Fruit fly (Drosophila melanogaster) whole organism, embryonic: ENCODE results near the gene SelT.
A peak's percentile ranks its signal among the peaks of the same experiment; 100 is the strongest.

Source experiments
- Adf1 ChIP-seq: fragments of 200-800 bp; sonication (Bioruptor generic); IDR thresholded peaks from 2 replicates; pipeline ENCODE4 v1.3.6; 2022; ENCODE audit warnings: missing biosample characterization, missing genetic modification characterization
- Atf6 ChIP-seq: fragments of 200-800 bp; sonication (Bioruptor generic); IDR thresholded peaks from 2 replicates; pipeline ENCODE4 v1.3.6; 2022; ENCODE audit warnings: missing biosample characterization, missing genetic modification characterization
- Awh ChIP-seq: fragments of 200-800 bp; sonication (Bioruptor generic); IDR thresholded peaks from 2 replicates; pipeline ENCODE4, ENCODE4 v1.3.6; 2022; ENCODE audit warnings: missing biosample characterization, missing genetic modification characterization
- B-H2 ChIP-seq: fragments of 200-800 bp; sonication (Bioruptor generic); optimal IDR thresholded peaks from 2 replicates; lab custom pipeline; 2018; ENCODE audit warnings: missing biosample characterization, mild to moderate bottlenecking, missing genetic modification characterization
- CG10565 ChIP-seq: fragments of 200-800 bp; sonication (Bioruptor generic); optimal IDR thresholded peaks from 3 replicates; lab custom pipeline; 2016; ENCODE audit warnings: missing biosample characterization, mild to moderate bottlenecking, missing genetic modification characterization
- CG1602 ChIP-seq: fragments of 200-800 bp; sonication (Bioruptor generic); optimal IDR thresholded peaks from 3 replicates; lab custom pipeline; 2016; ENCODE audit warnings: missing biosample characterization, missing genetic modification characterization
- CG17359 ChIP-seq: fragments of 200-800 bp; sonication (Bioruptor generic); optimal IDR thresholded peaks from 3 replicates; lab custom pipeline; 2018; ENCODE audit warnings: missing biosample characterization, mild to moderate bottlenecking, missing genetic modification characterization, moderate library complexity
- CG1832 ChIP-seq: fragments of 200-800 bp; sonication (Bioruptor generic); optimal IDR thresholded peaks from 2 replicates; lab custom pipeline; 2017; ENCODE audit warnings: missing biosample characterization, mild to moderate bottlenecking, missing genetic modification characterization, inconsistent platforms
- CG18619 ChIP-seq: fragments of 200-800 bp; sonication (Bioruptor generic); optimal IDR thresholded peaks from 3 replicates; lab custom pipeline; 2017; ENCODE audit warnings: missing biosample characterization, mild to moderate bottlenecking, missing genetic modification characterization
- CG2129 ChIP-seq: fragments of 200-800 bp; sonication (Bioruptor generic); IDR thresholded peaks from 2 replicates; pipeline ENCODE4 v1.3.6; 2022; ENCODE audit warnings: missing biosample characterization, missing genetic modification characterization; ENCODE audit not compliant: partially characterized antibody
- CG2202 ChIP-seq: fragments of 200-800 bp; sonication (Bioruptor generic); optimal IDR thresholded peaks from 2 replicates; lab custom pipeline; 2018; ENCODE audit warnings: missing biosample characterization, mild to moderate bottlenecking, missing genetic modification characterization
- CG32767 ChIP-seq: fragments of 200-800 bp; sonication (Bioruptor generic); IDR thresholded peaks from 2 replicates; pipeline ENCODE4 v1.3.6; 2022; ENCODE audit warnings: missing biosample characterization, missing genetic modification characterization
- CG5245 ChIP-seq: fragments of 200-800 bp; sonication (Bioruptor generic); optimal IDR thresholded peaks from 3 replicates; lab custom pipeline; 2016; ENCODE audit warnings: missing biosample characterization, missing genetic modification characterization
- CG6175 ChIP-seq: fragments of 200-800 bp; sonication (Bioruptor generic); IDR thresholded peaks from 3 replicates; pipeline ENCODE4 v1.3.6; 2022; ENCODE audit warnings: missing biosample characterization, missing genetic modification characterization
- CG7372 ChIP-seq: fragments of 200-800 bp; sonication (Bioruptor generic); IDR thresholded peaks from 2 replicates; pipeline ENCODE4 v1.3.6; 2022; ENCODE audit warnings: missing biosample characterization, missing genetic modification characterization
- CG8765 ChIP-seq: fragments of 200-800 bp; sonication (Bioruptor generic); IDR thresholded peaks from 2 replicates; pipeline ENCODE4 v1.3.6; 2022; ENCODE audit warnings: missing biosample characterization, missing genetic modification characterization
- Chrac-16 ChIP-seq: fragments of 200-800 bp; sonication (Bioruptor generic); optimal IDR thresholded peaks from 3 replicates; lab custom pipeline; 2016; ENCODE audit warnings: missing biosample characterization, missing genetic modification characterization
- Dfd ChIP-seq, 2 experiments: fragments of >200 bp; optimal IDR thresholded peaks; 2 replicates each; lab custom pipeline; 2017; ENCODE audit warnings: missing biosample characterization in 2 of 2, missing genetic modification characterization in 2 of 2
- Drgx ChIP-seq: fragments of 200-800 bp; sonication (Bioruptor generic); IDR thresholded peaks from 2 replicates; pipeline ENCODE4 v1.3.6; 2022; ENCODE audit warnings: missing biosample characterization, missing genetic modification characterization
- E2f1 ChIP-seq: fragments of 200-800 bp; sonication (Bioruptor generic); IDR thresholded peaks from 2 replicates; pipeline ENCODE4 v1.3.6; 2022; ENCODE audit warnings: missing biosample characterization, missing genetic modification characterization
- Ets65A ChIP-seq: fragments of 200-800 bp; sonication (Bioruptor generic); peaks from one replicate; lab custom pipeline; 2016; ENCODE audit warnings: missing biosample characterization, missing genetic modification characterization
- Ets97D ChIP-seq: fragments of 200-800 bp; sonication (Bioruptor generic); optimal IDR thresholded peaks from 3 replicates; lab custom pipeline; 2016; ENCODE audit warnings: missing biosample characterization, missing genetic modification characterization
- Fer3 ChIP-seq: fragments of 200-800 bp; sonication (Bioruptor generic); optimal IDR thresholded peaks from 2 replicates; lab custom pipeline; 2018; ENCODE audit warnings: missing biosample characterization, mild to moderate bottlenecking, missing genetic modification characterization, moderate library complexity
- Lpt ChIP-seq: fragments of >200 bp; optimal IDR thresholded peaks from 2 replicates; lab custom pipeline; 2018; ENCODE audit warnings: missing biosample characterization, missing genetic modification characterization
- Meics ChIP-seq: fragments of 200-800 bp; sonication (Bioruptor generic); optimal IDR thresholded peaks from 2 replicates; lab custom pipeline; 2017; ENCODE audit warnings: missing biosample characterization, mild to moderate bottlenecking, missing genetic modification characterization
- Mrtf ChIP-seq: fragments of 200-800 bp; sonication (Bioruptor generic); IDR thresholded peaks from 3 replicates; pipeline ENCODE4 v1.3.6; 2022; ENCODE audit warnings: missing biosample characterization, missing genetic modification characterization
- Nf-YB ChIP-seq: fragments of 200-800 bp; sonication (Bioruptor generic); optimal IDR thresholded peaks from 3 replicates; lab custom pipeline; 2019; ENCODE audit warnings: missing biosample characterization, mild to moderate bottlenecking, missing genetic modification characterization, moderate library complexity
- NfI ChIP-seq: fragments of 200-800 bp; sonication (Bioruptor generic); optimal IDR thresholded peaks from 3 replicates; lab custom pipeline; 2018; ENCODE audit warnings: missing biosample characterization, mild to moderate bottlenecking, missing genetic modification characterization, moderate library complexity
- Ptx1 ChIP-seq: fragments of 200-800 bp; sonication (Bioruptor generic); IDR thresholded peaks from 2 replicates; pipeline ENCODE4 v1.3.6; 2022; ENCODE audit warnings: missing biosample characterization, missing genetic modification characterization
- ara ChIP-seq: fragments of 200-800 bp; sonication (Bioruptor generic); IDR thresholded peaks from 2 replicates; pipeline ENCODE4 v1.3.6; 2022; ENCODE audit warnings: missing biosample characterization, missing genetic modification characterization
- cad ChIP-seq: fragments of >200 bp; optimal IDR thresholded peaks from 2 replicates; lab custom pipeline; 2017; ENCODE audit warnings: missing biosample characterization, missing genetic modification characterization
- cas ChIP-seq: fragments of 200-800 bp; sonication (Bioruptor generic); IDR thresholded peaks from 2 replicates; pipeline ENCODE4 v1.3.6; 2022; ENCODE audit warnings: missing biosample characterization, missing genetic modification characterization
- cato ChIP-seq: fragments of 200-800 bp; sonication (Bioruptor generic); optimal IDR thresholded peaks from 2 replicates; lab custom pipeline; 2016; ENCODE audit warnings: missing biosample characterization, missing genetic modification characterization, borderline replicate concordance
- dimm ChIP-seq: fragments of 200-800 bp; sonication (Bioruptor generic); IDR thresholded peaks from 2 replicates; pipeline ENCODE4 v1.3.6; 2022; ENCODE audit warnings: missing biosample characterization, missing genetic modification characterization
- fru ChIP-seq: fragments of >200 bp; optimal IDR thresholded peaks from 2 replicates; lab custom pipeline; 2017
- gcm2 ChIP-seq: fragments of 200-800 bp; sonication (Bioruptor generic); optimal IDR thresholded peaks from 2 replicates; lab custom pipeline; 2016; ENCODE audit warnings: missing biosample characterization, missing genetic modification characterization
- gfzf ChIP-seq: fragments of 200-800 bp; sonication (Bioruptor generic); optimal IDR thresholded peaks from 2 replicates; lab custom pipeline; 2016; ENCODE audit warnings: missing biosample characterization, mild to moderate bottlenecking, missing genetic modification characterization, moderate library complexity
- nerfin-1 ChIP-seq: fragments of 200-800 bp; sonication (Bioruptor generic); optimal IDR thresholded peaks from 3 replicates; lab custom pipeline; 2019; ENCODE audit warnings: missing biosample characterization, mild to moderate bottlenecking, missing genetic modification characterization, moderate library complexity
- oc ChIP-seq: fragments of 200-800 bp; sonication (Bioruptor generic); optimal IDR thresholded peaks from 2 replicates; lab custom pipeline; 2018; ENCODE audit warnings: missing biosample characterization, mild to moderate bottlenecking, missing genetic modification characterization, moderate library complexity
- onecut ChIP-seq: fragments of 200-800 bp; sonication (Bioruptor generic); IDR thresholded peaks from 2 replicates; pipeline ENCODE4 v1.3.6; 2022; ENCODE audit warnings: missing biosample characterization, missing genetic modification characterization
- org-1 ChIP-seq: fragments of 200-800 bp; sonication (Bioruptor generic); optimal IDR thresholded peaks from 2 replicates; lab custom pipeline; 2017; ENCODE audit warnings: missing biosample characterization, missing genetic modification characterization
- pan ChIP-seq, 4 experiments: fragments of >200 bp in 3 of 4; fragments of 200-800 bp in 1 of 4; sonication (Bioruptor generic) in 1 of 4; optimal IDR thresholded peaks in 3 of 4; IDR thresholded peaks in 1 of 4; 2 replicates each; pipeline versions ENCODE4 v1.3.6 to Lab custom; 2017 to 2022; ENCODE audit warnings: missing biosample characterization in 2 of 4, missing genetic modification characterization in 2 of 4, mixed read lengths in 1 of 4
- pho ChIP-seq: fragments of 200-800 bp; sonication (Bioruptor generic); optimal IDR thresholded peaks from 2 replicates; lab custom pipeline; 2016; ENCODE audit warnings: missing biosample characterization, missing genetic modification characterization
- sc ChIP-seq, 3 experiments: fragments of >200 bp in 2 of 3; fragments of 200-800 bp in 1 of 3; sonication (Bioruptor generic) in 1 of 3; optimal IDR thresholded peaks; 2 replicates in 2 of 3; 3 replicates in 1 of 3; lab custom pipeline; 2017; ENCODE audit warnings: mild to moderate bottlenecking in 1 of 3, missing biosample characterization in 1 of 3, missing genetic modification characterization in 1 of 3, missing genetic modification reagents in 1 of 3
- sisA ChIP-seq: fragments of 200-800 bp; sonication (Bioruptor generic); IDR thresholded peaks from 2 replicates; pipeline ENCODE4 v1.3.6; 2022; ENCODE audit warnings: missing biosample characterization, missing genetic modification characterization
- tin ChIP-seq: fragments of 200-800 bp; sonication (Bioruptor generic); optimal IDR thresholded peaks from 3 replicates; lab custom pipeline; 2016; ENCODE audit warnings: missing biosample characterization, missing genetic modification characterization
- twi ChIP-seq: fragments of 200-800 bp; optimal IDR thresholded peaks from 2 replicates; lab custom pipeline; 2019; ENCODE audit warnings: missing biosample characterization, mild to moderate bottlenecking, missing genetic modification characterization, moderate library complexity
- vfl ChIP-seq: fragments of 200-800 bp; sonication (Bioruptor generic); optimal IDR thresholded peaks from 2 replicates; lab custom pipeline; 2016; ENCODE audit warnings: missing biosample characterization, missing genetic modification characterization
- vnd ChIP-seq: fragments of 200-800 bp; sonication (Bioruptor generic); IDR thresholded peaks from 3 replicates; pipeline ENCODE4 v1.3.6; 2022; ENCODE audit warnings: missing biosample characterization, missing genetic modification characterization; ENCODE audit not compliant: partially characterized antibody
- zf30C ChIP-seq: fragments of 200-800 bp; sonication (Bioruptor generic); optimal IDR thresholded peaks from 3 replicates; lab custom pipeline; 2018; ENCODE audit warnings: missing biosample characterization, mild to moderate bottlenecking, missing genetic modification characterization
- zfh2 ChIP-seq: fragments of 200-800 bp; sonication (Bioruptor generic); optimal IDR thresholded peaks from 2 replicates; lab custom pipeline; 2016; ENCODE audit warnings: missing biosample characterization, missing genetic modification characterization

The SelT gene

DNA sequence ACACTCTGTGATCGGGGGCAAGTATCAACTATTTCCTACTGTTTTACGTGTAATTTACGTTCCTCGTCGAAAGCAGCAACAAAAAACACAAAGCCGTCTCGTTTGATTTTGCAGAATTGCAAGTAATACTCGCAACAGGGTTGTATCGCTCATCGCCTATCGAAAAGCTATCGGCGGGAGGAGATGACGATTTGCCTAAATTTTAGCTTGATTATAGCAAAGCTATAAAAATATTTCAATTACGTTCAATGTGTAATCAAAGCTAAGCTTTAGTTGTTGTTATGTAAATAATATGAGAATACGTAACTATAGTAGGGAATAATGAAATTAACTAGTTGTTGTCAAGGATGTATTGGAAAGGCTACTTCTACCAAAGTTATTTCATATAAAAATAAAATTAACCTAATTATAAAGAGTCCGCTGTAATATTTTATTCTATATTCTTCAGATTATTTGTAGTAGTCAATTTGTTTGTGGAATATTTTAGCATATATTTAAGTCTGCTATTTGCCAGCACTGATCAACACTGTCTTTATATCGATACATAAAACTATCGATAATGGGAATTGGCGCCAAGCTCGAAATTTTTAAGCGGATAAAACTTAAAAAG is 49.0 kb downstream of the SelT start, which contains the start of gene Rpn11 (continued):
- TF ChIP-seq cas (GFP tag; lab: Robert Waterston, UW) (no peak), zfh2 (GFP tag; lab: Kevin White, UChicago) (peak; percentile 36), cato (peak; percentile 46), onecut (GFP tag; lab: Robert Waterston, UW) (no peak), CG8765 (GFP tag; lab: Robert Waterston, UW) (no peak), CG1832 (GFP tag; lab: Kevin White, UChicago) (no peak), zf30C (no peak), CG2129 (0 out of 2 replicates have a peak, but pooled peaks have one; percentile 38), org-1 (GFP tag; lab: Kevin White, UChicago) (no peak), vfl (GFP tag; lab: Kevin White, UChicago) (no peak), CG32767 (GFP tag; lab: Robert Waterston, UW) (no peak), Adf1 (no peak), CG7372 (no peak), Ets65A (GFP tag; lab: Kevin White, UChicago) (peak; percentile 59), Atf6 (GFP tag; lab: Robert Waterston, UW) (no peak), CG1602 (peak; percentile 67), CG5245 (GFP tag; lab: Kevin White, UChicago) (peak; percentile 24), Nf-YB (peak; percentile 37), cad (GFP tag; lab: Kevin White, UChicago) (no peak), fru (lab: Kevin White, UChicago) (no peak), Lpt (GFP tag; lab: Kevin White, UChicago) (no peak), CG10565 (GFP tag; lab: Kevin White, UChicago) (no peak), Ets97D (GFP tag; lab: Kevin White, UChicago) (peak; percentile 24), tin (GFP tag; lab: Kevin White, UChicago) (peak; percentile 56), CG17359 (peak; percentile 53), CG6175 (GFP tag; lab: Robert Waterston, UW) (no peak), CG18619 (GFP tag; lab: Kevin White, UChicago) (peak; percentile 35), oc (tag; lab: Kevin White, UChicago) (no peak), gcm2 (GFP tag; lab: Kevin White, UChicago) (no peak), Chrac-16 (peak; percentile 51), nerfin-1 (tag; lab: Kevin White, UChicago) (peak; percentile 52), Awh (GFP tag; lab: Robert Waterston, UW) (no peak), E2f1 (GFP tag; lab: Robert Waterston, UW) (no peak), pho (GFP tag; lab: Kevin White, UChicago) (no peak), sisA (peak; percentile 12; the same call in 1 of the 2 replicates), vnd (GFP tag; lab: Robert Waterston, UW) (no peak), ara (0 out of 2 replicates have a peak, but pooled peaks have one; percentile 18), sc (optimal IDR thresholded peaks at IDR 0.05; lab: Kevin White, UChicago) (no peak), sc (GFP tag; optimal IDR thresholded peaks at IDR 0.05; lab: Kevin White, UChicago) (peak; percentile 24), Fer3 (tag; lab: Kevin White, UChicago) (peak; percentile 66), Dfd (GFP tag; optimal IDR thresholded peaks at IDR 0.05; lab: Kevin White, UChicago) (no peak), B-H2 (GFP tag; lab: Kevin White, UChicago) (peak; percentile 59), twi (tag; lab: Kevin White, UChicago) (peak; percentile 43), Drgx (no peak), Mrtf (GFP tag; lab: Robert Waterston, UW) (no peak), NfI (peak; percentile 47), dimm (GFP tag; lab: Robert Waterston, UW) (no peak), pan (optimal IDR thresholded peaks at IDR 0.05; lab: Kevin White, UChicago) (no peak), pan (GFP tag; optimal IDR thresholded peaks at IDR 0.05 in 1 of 2, IDR thresholded peaks at IDR 0.05 in 1 of 2) (peak in 1 of 2 experiments; percentile 44), Ptx1 (GFP tag; lab: Robert Waterston, UW) (peak; percentile 58), CG2202 (tag; lab: Kevin White, UChicago) (no peak), gfzf (GFP tag; lab: Kevin White, UChicago) (peak; percentile 3), Meics (GFP tag; lab: Kevin White, UChicago) (peak; percentile 64)
